Fruit fly (Drosophila melanogaster): ENCODE results near the gene Tmtc4.

Tmtc4 gene

DNA sequence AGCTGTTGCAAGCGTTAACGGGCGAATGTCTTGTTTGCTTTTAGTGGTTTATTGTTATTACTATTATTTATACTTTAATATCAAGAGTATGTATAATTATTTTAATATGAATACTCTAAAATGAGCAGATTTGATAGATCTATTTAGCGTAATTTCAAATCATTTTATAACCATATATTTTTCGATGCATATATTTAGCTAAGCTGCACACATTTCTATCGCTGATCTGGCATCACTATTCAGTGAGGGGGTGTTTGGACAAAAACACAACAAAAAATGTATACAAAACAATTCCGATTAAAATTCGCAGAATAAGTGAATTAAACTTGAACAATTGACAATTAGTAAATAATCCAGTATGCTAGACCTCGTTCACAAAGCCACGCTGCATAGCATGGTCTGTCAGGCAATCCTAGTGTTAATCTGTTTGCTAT lies at the start of gene Tmtc4, which contains the start of gene Trs33:
Gene Tmtc4, plus strand, starts transcription at position 233 of the 434 bp plus-strand sequence.
Gene Trs33, minus strand, starts transcription at position 3 of the 434 bp plus-strand sequence.
- no peak for TF ChIP-seq pan (optimal IDR thresholded peaks at IDR 0.05)
- no peak for TF ChIP-seq EcR (GFP tag; optimal IDR thresholded peaks at IDR 0.05)
- no peak for TF ChIP-seq usp (GFP tag; optimal IDR thresholded peaks at IDR 0.05)
- no peak for TF ChIP-seq psq (optimal IDR thresholded peaks at IDR 0.05)
- no peak for TF ChIP-seq Dll (optimal IDR thresholded peaks at IDR 0.05)
- no peak for TF ChIP-seq CG8478 (optimal IDR thresholded peaks at IDR 0.05)

DNA sequence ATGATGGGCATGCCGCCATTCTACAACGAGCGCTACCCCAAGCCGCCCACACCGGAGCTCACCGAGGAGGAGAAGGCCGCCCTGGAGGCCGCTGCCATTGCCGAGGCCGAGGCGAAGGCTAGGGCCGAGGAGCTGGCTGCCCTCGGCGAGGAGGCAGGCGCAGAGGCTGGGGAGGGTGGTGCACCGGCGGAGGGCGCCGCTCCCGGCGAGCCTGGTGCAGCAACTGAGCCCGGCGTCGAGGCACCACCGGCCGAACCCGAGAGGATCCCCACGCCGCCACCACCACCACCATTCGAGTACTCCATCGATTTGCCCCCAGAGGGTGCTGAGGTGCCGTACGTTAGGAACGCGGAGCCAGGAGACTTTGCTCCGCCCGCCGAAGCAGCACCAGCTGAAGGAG lies 45.8 kb upstream of the Tmtc4 start:
- TF ChIP-seq usp (GFP tag; optimal IDR thresholded peaks at IDR 0.05), result no peak
- TF ChIP-seq Dll (optimal IDR thresholded peaks at IDR 0.05), result no peak
- no peak for TF ChIP-seq EcR (GFP tag; optimal IDR thresholded peaks at IDR 0.05)
- no peak for TF ChIP-seq pan (optimal IDR thresholded peaks at IDR 0.05)
- TF ChIP-seq CG8478 (optimal IDR thresholded peaks at IDR 0.05), result no peak
- no peak for TF ChIP-seq psq (optimal IDR thresholded peaks at IDR 0.05)

DNA sequence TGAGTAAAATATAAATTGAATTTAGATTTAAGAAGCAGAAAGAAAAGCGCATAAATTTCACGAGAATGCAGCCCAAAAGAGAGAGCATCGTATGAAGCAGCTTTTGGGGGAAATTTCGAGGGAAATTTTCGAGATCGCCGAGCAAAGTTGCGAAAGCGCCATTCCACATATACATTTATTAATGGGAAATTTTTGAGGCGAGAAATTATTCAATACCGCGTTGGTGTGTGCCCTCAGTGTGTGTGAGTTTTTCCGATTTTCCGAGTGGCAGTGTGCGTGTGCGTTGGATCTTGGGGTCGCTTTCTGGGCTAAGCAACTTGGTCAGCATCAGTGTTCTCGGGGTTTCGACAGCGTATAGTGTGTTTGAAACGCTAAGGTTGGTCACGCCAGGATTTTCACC lies 41.1 kb upstream of the Tmtc4 start, which contains the start of gene Tm2:
Gene Tm2, plus strand, starts transcription at position 270 of the 400 bp plus-strand sequence.
- no peak for TF ChIP-seq Dll (optimal IDR thresholded peaks at IDR 0.05)
- TF ChIP-seq pan (optimal IDR thresholded peaks at IDR 0.05), result no peak
- TF ChIP-seq usp (GFP tag; optimal IDR thresholded peaks at IDR 0.05), result no peak
- TF ChIP-seq psq (optimal IDR thresholded peaks at IDR 0.05), result no peak
- TF ChIP-seq CG8478 (optimal IDR thresholded peaks at IDR 0.05), result no peak
- TF ChIP-seq EcR (GFP tag; optimal IDR thresholded peaks at IDR 0.05), result no peak

DNA sequence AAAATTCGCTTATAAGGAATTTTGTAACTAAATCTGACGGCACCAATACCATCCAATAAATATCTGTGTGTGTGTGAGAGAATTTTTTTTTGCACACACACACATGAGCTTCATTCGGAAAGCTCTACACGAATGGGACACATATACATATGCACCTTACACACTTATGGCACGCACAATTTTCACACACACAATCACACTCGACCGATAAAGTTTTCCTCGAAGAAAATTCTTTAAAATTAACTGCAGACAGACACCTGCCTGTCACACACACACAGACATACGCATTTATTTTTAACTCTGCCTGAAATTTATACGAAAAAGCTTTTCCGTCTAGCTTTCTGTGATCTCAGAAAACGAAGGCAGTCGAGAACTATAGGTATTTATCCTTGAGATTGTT lies 40.3 kb upstream of the Tmtc4 start:
- TF ChIP-seq psq (optimal IDR thresholded peaks at IDR 0.05), result no peak
- no peak for TF ChIP-seq usp (GFP tag; optimal IDR thresholded peaks at IDR 0.05)
- no peak for TF ChIP-seq EcR (GFP tag; optimal IDR thresholded peaks at IDR 0.05)
- no peak for TF ChIP-seq Dll (optimal IDR thresholded peaks at IDR 0.05)
- no peak for TF ChIP-seq CG8478 (optimal IDR thresholded peaks at IDR 0.05)
- no peak for TF ChIP-seq pan (optimal IDR thresholded peaks at IDR 0.05)

DNA sequence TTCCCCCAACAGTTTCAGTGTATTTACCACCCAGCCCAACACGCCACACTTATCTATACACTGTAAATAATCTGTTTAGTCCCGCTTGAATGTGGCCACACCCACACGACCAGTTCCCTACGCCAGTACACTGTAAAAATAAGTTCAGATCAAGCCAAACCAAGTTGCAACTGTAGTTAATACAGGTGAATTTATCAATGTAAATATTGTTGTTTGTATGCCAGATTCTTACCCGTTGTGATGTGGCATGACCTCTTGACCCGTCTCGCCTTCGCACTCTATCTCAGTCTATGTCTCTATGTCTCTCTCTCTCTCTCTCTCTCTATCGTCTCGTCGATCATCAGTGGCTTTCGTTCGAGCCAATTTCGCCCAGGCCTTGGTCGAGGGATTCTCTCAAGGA lies 37.2 kb upstream of the Tmtc4 start:
- TF ChIP-seq usp (GFP tag; optimal IDR thresholded peaks at IDR 0.05), result no peak
- no peak for TF ChIP-seq CG8478 (optimal IDR thresholded peaks at IDR 0.05)
- no peak for TF ChIP-seq EcR (GFP tag; optimal IDR thresholded peaks at IDR 0.05)
- no peak for TF ChIP-seq pan (optimal IDR thresholded peaks at IDR 0.05)
- no peak for TF ChIP-seq psq (optimal IDR thresholded peaks at IDR 0.05)
- no peak for TF ChIP-seq Dll (optimal IDR thresholded peaks at IDR 0.05)

DNA sequence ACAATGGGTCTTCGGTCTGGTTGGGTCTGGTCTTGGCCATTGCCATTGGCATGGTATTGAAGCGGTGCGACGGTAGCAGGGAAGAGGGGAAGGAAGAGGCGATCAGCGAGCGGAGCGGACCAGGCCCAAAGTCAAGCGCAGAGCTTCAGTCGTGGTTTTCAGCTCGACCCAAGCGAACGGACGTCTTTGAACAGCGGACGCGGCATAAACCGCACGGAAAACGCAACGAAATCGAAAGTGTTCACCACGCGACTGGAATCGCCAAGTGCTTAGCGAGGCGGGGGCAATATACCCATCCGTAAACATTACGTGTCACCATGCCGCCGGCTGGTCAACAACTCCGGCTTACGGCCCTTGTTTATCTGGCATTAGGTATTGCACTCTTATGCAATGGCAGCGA lies 34.7 kb upstream of the Tmtc4 start, which contains the start of gene CG14866:
Gene CG14866, plus strand, starts transcription at position 146 of the 400 bp plus-strand sequence.
- TF ChIP-seq EcR (GFP tag; optimal IDR thresholded peaks at IDR 0.05) (no peak), pan (optimal IDR thresholded peaks at IDR 0.05) (no peak)

DNA sequence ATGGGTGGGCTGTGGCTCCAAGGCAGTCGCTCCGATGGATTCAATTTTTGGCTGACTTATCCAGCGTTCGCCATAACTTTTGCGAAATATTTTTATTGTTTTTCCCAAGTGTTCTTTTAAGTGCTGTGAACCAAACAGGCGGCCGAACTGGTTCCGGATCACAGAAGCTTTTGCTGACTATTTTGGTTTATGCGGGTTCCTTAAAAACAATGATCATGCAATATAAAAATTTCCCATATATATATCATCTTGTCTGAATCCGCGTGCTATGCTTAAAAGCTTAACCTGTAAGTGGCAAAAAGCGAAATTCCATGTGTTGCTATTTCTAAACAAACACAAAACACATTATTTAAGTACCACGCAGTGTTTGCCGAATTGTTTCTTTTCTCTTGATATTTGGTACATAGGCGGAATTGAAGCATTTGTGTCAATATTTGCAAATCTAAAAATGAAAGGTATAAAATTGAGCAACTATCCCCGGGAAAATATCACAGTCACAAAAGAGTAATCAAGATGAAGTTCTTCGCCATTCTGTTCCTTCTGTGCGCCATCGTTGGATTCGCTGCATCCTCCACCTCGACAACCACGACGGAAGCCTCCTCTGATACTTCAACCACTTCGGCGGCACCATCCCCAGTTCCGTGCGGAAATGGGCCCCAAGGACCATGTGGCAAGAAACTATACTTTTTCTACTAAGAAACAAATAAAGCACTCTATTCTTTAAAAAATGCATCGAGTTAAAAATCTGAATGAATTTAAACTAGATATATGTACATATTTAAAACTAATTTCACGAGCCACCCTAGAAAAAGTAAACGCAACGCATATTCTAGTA lies 30.9 kb upstream of the Tmtc4 start, which contains the start of the genes CG6276 and CG44040:
Gene CG6276, minus strand, starts transcription at position 158 of the 835 bp plus-strand sequence.
Gene CG44040, plus strand, starts transcription at position 467 of the 835 bp plus-strand sequence.
- TF ChIP-seq Dll (optimal IDR thresholded peaks at IDR 0.05) (no peak), EcR (GFP tag; optimal IDR thresholded peaks at IDR 0.05) (no peak), pan (optimal IDR thresholded peaks at IDR 0.05) (no peak), psq (optimal IDR thresholded peaks at IDR 0.05) (no peak), usp (GFP tag; optimal IDR thresholded peaks at IDR 0.05) (no peak), CG8478 (optimal IDR thresholded peaks at IDR 0.05) (no peak)

DNA sequence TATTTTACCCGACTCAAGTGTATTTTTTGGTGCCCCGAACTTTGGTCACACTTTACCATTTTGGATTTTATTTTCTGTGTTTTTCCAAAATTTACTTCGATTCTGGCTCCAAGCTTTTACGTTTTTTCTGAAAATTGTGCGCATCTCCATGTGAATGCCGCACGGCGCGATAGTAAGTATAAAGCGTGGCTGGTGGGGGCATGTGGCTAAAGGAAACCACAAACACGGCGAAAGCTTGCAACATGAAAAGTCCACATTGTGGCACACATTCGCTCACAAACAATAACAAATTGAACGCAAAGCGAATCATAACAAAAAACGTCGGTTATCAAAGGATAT lies 30.3 kb upstream of the Tmtc4 start, which contains the start of gene ear:
Gene ear, plus strand, starts transcription at position 10 of the 339 bp plus-strand sequence.
- TF ChIP-seq Dll (optimal IDR thresholded peaks at IDR 0.05) (no peak), psq (optimal IDR thresholded peaks at IDR 0.05) (no peak), usp (GFP tag; optimal IDR thresholded peaks at IDR 0.05) (no peak), EcR (GFP tag; optimal IDR thresholded peaks at IDR 0.05) (no peak), pan (optimal IDR thresholded peaks at IDR 0.05) (no peak)

DNA sequence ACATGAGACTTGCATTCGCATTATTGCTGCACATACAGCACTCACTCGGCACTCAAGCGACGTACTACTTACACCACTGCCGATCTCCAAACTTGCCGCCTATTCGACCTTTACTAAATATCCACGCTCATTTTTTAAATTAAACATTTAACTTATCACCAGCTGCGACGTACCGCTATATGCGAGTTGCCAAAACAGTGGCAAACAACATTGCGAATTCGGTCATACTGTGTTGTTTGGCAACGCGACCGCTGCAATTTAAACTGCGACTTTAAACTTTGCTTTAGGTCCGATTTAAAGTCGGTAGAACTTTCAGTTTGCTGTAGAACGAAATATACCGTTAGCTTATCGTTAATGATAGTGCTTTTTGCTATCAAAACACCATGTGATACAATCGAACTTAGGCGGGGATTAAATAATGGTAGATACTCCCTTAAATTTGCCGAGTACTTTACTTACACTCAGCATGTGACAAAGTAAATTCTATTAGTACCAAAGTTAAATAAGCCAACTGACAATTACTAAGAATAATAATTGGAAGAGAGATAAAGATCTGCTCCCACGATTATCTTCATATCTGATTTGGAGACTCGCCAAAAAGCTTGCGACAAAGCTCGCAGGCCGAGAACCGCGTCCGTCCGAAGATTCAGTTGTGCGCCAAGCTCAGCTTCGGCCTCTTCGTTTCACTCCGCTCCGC lies 22.8 kb upstream of the Tmtc4 start, which contains the start of the genes CG6236 and ea:
Gene CG6236, minus strand, starts transcription at position 187 of the 697 bp plus-strand sequence.
Gene ea, plus strand, starts transcription at position 647 of the 697 bp plus-strand sequence.
- TF ChIP-seq EcR (GFP tag; optimal IDR thresholded peaks at IDR 0.05) (no peak), pan (optimal IDR thresholded peaks at IDR 0.05) (no peak), usp (GFP tag; optimal IDR thresholded peaks at IDR 0.05) (no peak), Dll (optimal IDR thresholded peaks at IDR 0.05) (no peak), psq (optimal IDR thresholded peaks at IDR 0.05) (no peak), CG8478 (optimal IDR thresholded peaks at IDR 0.05) (no peak)

DNA sequence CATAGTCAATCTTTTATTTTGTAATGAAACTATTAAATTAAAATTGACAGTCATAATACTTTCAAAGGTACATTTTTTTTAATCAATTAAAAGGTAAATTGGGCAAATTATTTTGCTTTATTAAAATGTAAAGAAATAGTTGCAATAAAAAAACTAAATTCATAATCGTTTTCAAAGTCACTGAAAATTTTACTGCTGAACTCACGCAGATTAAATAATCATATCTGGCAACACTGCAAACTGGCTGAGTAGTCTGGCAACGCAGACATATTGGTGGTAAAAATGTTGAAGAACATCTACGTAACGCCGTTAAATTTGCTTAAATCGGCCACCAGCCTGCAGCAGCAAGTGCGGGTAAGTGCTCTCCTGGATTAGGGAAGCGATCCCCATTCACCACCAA lies 20.6 kb upstream of the Tmtc4 start, which contains the start of gene mRpL9:
Gene mRpL9, plus strand, starts transcription at position 267 of the 400 bp plus-strand sequence.
- TF ChIP-seq usp (GFP tag; optimal IDR thresholded peaks at IDR 0.05), result no peak
- no peak for TF ChIP-seq EcR (GFP tag; optimal IDR thresholded peaks at IDR 0.05)
- TF ChIP-seq psq (optimal IDR thresholded peaks at IDR 0.05), result no peak
- no peak for TF ChIP-seq Dll (optimal IDR thresholded peaks at IDR 0.05)
- no peak for TF ChIP-seq CG8478 (optimal IDR thresholded peaks at IDR 0.05)
- TF ChIP-seq pan (optimal IDR thresholded peaks at IDR 0.05), result no peak

DNA sequence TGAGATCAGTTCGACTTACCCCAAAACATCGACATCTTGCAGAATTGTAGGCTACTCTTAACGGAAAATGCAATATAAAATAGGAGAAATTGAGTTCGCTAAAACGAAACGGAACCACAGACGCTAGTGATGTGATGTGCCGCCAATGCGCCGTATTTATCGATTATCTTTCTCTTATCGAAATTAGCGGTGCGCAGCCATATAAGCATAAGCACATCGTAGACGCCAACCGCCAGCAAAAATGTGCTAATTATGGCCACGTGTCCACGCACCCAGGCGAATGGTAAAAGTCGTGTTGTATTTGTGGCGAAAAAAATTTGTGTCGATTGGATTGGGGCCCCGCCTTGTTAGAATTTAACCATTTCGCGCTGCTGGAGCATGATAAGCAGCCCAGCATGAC lies 18.0 kb upstream of the Tmtc4 start, which contains the start of the genes Fkbp39 and Cyfip:
Gene Fkbp39, minus strand, starts transcription at position 140 of the 400 bp plus-strand sequence.
Gene Cyfip, plus strand, starts transcription at position 273 of the 400 bp plus-strand sequence.
- TF ChIP-seq usp (GFP tag; optimal IDR thresholded peaks at IDR 0.05) (no peak), pan (optimal IDR thresholded peaks at IDR 0.05) (no peak), psq (optimal IDR thresholded peaks at IDR 0.05) (no peak), EcR (GFP tag; optimal IDR thresholded peaks at IDR 0.05) (no peak), CG8478 (optimal IDR thresholded peaks at IDR 0.05) (no peak), Dll (optimal IDR thresholded peaks at IDR 0.05) (no peak)
